Fruit fly (Drosophila melanogaster) whole organism, adult: ENCODE results near the gene Ect3.

Experiments used
- CG12768 ChIP-seq: fragments of 200-800 bp; sonication (Bioruptor generic); optimal IDR thresholded peaks from 2 replicates; lab custom pipeline; 2017; ENCODE audit warnings: missing biosample characterization, missing genetic modification characterization, mild to moderate bottlenecking, moderate library complexity, missing genetic modification reagents
- CG14711 ChIP-seq: fragments of 200-800 bp; sonication (Bioruptor generic); optimal IDR thresholded peaks from 2 replicates; lab custom pipeline; 2018; ENCODE audit warnings: missing biosample characterization, mild to moderate bottlenecking, missing genetic modification characterization, moderate library complexity
- CG5204 ChIP-seq: fragments of 200-800 bp; sonication (Bioruptor generic); optimal IDR thresholded peaks from 2 replicates; lab custom pipeline; 2016; ENCODE audit warnings: missing biosample characterization, missing genetic modification characterization
- CG7101 ChIP-seq: fragments of 200-800 bp; sonication (Bioruptor generic); optimal IDR thresholded peaks from 2 replicates; lab custom pipeline; 2018; ENCODE audit warnings: missing biosample characterization, mild to moderate bottlenecking, missing genetic modification characterization, moderate library complexity
- Clk ChIP-seq: fragments of 200-800 bp; sonication (Bioruptor generic); optimal IDR thresholded peaks from 2 replicates; lab custom pipeline; 2017; ENCODE audit warnings: missing biosample characterization, missing genetic modification characterization
- Crg-1 ChIP-seq: fragments of 200-800 bp; sonication (Bioruptor generic); optimal IDR thresholded peaks from 2 replicates; lab custom pipeline; 2016; ENCODE audit warnings: missing biosample characterization, missing genetic modification characterization
- Hr96 ChIP-seq: fragments of 200-800 bp; sonication (Bioruptor generic); optimal IDR thresholded peaks from 2 replicates; lab custom pipeline; 2016; ENCODE audit warnings: missing biosample characterization, missing genetic modification characterization
- Mnt ChIP-seq: fragments of 200-800 bp; sonication (Bioruptor generic); optimal IDR thresholded peaks from 2 replicates; lab custom pipeline; 2016; ENCODE audit warnings: missing biosample characterization, mild to moderate bottlenecking, missing genetic modification characterization
- cic ChIP-seq: fragments of 200-800 bp; sonication (Bioruptor generic); optimal IDR thresholded peaks from 2 replicates; lab custom pipeline; 2017; ENCODE audit warnings: missing biosample characterization, mild to moderate bottlenecking, missing genetic modification characterization, moderate library complexity
- kay ChIP-seq: fragments of 200-800 bp; sonication (Bioruptor generic); peaks from one replicate; lab custom pipeline; 2016; ENCODE audit warnings: missing biosample characterization, missing genetic modification characterization, borderline replicate concordance
- pad ChIP-seq: fragments of 200-800 bp; sonication (Bioruptor generic); optimal IDR thresholded peaks from 3 replicates; lab custom pipeline; 2017; ENCODE audit warnings: missing biosample characterization, missing genetic modification characterization, mild to moderate bottlenecking, moderate library complexity, missing genetic modification reagents
- tj ChIP-seq: fragments of 200-800 bp; sonication (Bioruptor generic); optimal IDR thresholded peaks from 3 replicates; lab custom pipeline; 2017; ENCODE audit warnings: missing biosample characterization, mild to moderate bottlenecking, missing genetic modification characterization, moderate library complexity
- toe ChIP-seq: fragments of 200-800 bp; sonication (Bioruptor generic); optimal IDR thresholded peaks from 2 replicates; lab custom pipeline; 2016; ENCODE audit warnings: missing biosample characterization, missing genetic modification characterization

- TF ChIP-seq Clk (no peak), CG14711 (no peak), tj (GFP tag; lab: Kevin White, UChicago) (no peak), cic (GFP tag; lab: Kevin White, UChicago) (no peak), CG12768 (GFP tag; lab: Kevin White, UChicago) (no peak), CG7101 (tag; lab: Kevin White, UChicago) (no peak), CG5204 (no peak), Crg-1 (no peak), kay (GFP tag; lab: Kevin White, UChicago) (no peak), Mnt (no peak), toe (no peak), pad (GFP tag; lab: Kevin White, UChicago) (no peak), Hr96 (GFP tag; lab: Kevin White, UChicago) (no peak)
Measured at dm6 chr3R:11982547-11982946, 16.5 kb upstream of the Ect3 start.
